Worm (Caenorhabditis elegans) whole organism, L4 larva: ENCODE measurements around the gene efl-3.

ENCODE experiments used
- F26F4.8 ChIP-seq: fragments of 200-800 bp; sonication (Bioruptor generic); conservative IDR thresholded peaks from 2 replicates; pipeline ENCODE4 v1.3.6; 2022; ENCODE audit warnings: missing genetic modification characterization, missing compliant biosample characterization
- F37D6.2 ChIP-seq: sonication (generic microtip); optimal IDR thresholded peaks from 2 replicates; lab custom pipeline; 2016; ENCODE audit warnings: mild to moderate bottlenecking, missing genetic modification characterization, missing compliant biosample characterization
- F44E2.7 ChIP-seq: fragments of 200-800 bp; sonication (Bioruptor generic); IDR thresholded peaks from 2 replicates; pipeline ENCODE4 v2.1.2; 2022; ENCODE audit warnings: missing genetic modification characterization, missing compliant biosample characterization
- F49E8.2 ChIP-seq: sonication (generic microtip); optimal IDR thresholded peaks from 2 replicates; lab custom pipeline; 2016; ENCODE audit warnings: missing compliant biosample characterization, mild to moderate bottlenecking, missing genetic modification characterization, borderline replicate concordance
- ceh-82 ChIP-seq: sonication (generic microtip); optimal IDR thresholded peaks from 2 replicates; lab custom pipeline; 2017; ENCODE audit warnings: missing biosample characterization, missing genetic modification characterization
- ces-1 ChIP-seq: fragments of 150-350 bp; sonication (generic microtip); optimal IDR thresholded peaks from 4 replicates; lab custom pipeline; 2014; ENCODE audit warnings: missing biosample characterization, missing genetic modification reagents, missing genetic modification characterization
- daf-12 ChIP-seq: fragments of 150-350 bp; optimal IDR thresholded peaks from 2 replicates; lab custom pipeline; 2014; ENCODE audit warnings: missing biosample characterization, missing genetic modification reagents, missing genetic modification characterization
- dpl-1 ChIP-seq: fragments of 150-350 bp; optimal IDR thresholded peaks from 2 replicates; lab custom pipeline; 2014; ENCODE audit warnings: missing biosample characterization, missing genetic modification reagents, missing genetic modification characterization
- fos-1 ChIP-seq: fragments of 150-350 bp; optimal IDR thresholded peaks from 2 replicates; lab custom pipeline; 2014; ENCODE audit warnings: missing biosample characterization, missing genetic modification characterization
- jun-1 ChIP-seq: fragments of 150-350 bp; optimal IDR thresholded peaks from 2 replicates; lab custom pipeline; 2014; ENCODE audit warnings: missing biosample characterization, missing genetic modification reagents, missing genetic modification characterization
- nhr-76 ChIP-seq: fragments of 150-350 bp; optimal IDR thresholded peaks from 2 replicates; lab custom pipeline; 2014; ENCODE audit warnings: missing biosample characterization, missing genetic modification characterization
- pha-4 ChIP-seq, 2 experiments: fragments of 150-350 bp in 1 of 2; fragments of 200-800 bp in 1 of 2; sonication (Bioruptor generic) in 1 of 2; IDR thresholded peaks in 1 of 2; optimal IDR thresholded peaks in 1 of 2; 2 replicates each; pipeline versions ENCODE4 v1.3.6 to Lab custom; 2014 to 2022; ENCODE audit warnings: missing genetic modification characterization in 2 of 2, missing genetic modification reagents in 2 of 2, missing biosample characterization in 1 of 2, missing compliant biosample characterization in 1 of 2

DNA sequence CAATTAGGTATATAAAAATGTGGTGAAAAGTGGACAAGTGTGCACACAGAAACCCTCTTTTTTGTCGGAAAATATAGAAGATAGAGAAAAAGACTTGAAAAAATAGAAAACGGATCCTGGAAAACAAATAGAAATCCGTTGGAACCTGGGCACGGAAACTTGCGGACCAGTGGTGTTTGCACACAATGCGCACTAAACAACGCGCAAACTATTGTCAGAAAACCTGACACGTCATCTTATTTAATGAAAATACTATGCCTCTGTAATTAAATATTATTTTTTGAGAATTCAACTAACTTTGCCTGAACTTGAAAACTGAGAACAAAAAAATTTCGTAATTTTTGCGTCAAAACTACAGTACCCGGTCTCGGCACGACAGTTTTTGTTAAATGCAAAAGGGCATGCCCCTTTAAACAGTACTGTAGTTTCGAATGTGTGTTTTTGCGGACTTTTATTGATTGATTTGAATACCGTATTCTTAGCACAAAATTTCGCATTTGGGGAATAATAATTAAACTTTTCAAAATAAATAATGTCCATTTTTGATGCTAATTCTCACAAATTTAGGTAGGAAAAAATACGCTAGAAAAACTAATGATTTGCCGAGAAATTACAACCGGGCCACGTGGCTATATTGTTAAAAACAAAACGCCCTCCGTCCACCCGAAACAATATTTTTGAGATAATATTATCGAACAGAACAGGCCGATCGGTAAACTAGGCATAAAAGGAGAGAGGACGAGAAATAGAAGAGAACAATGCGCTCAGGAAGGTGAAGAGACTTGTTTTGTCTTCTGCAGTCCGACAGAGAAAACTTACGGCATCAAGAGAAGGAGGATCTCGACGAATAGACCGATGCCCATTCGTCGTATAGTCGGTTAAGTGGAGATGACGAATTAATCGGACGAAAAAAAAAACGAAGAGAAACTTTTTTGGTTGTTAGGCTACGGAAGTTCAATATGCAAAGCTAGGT is 16.8 kb downstream of the efl-3 start:
- TF ChIP-seq daf-12 (tag; lab: Kevin White, UChicago), result no peak
- TF ChIP-seq jun-1 (tag; lab: Kevin White, UChicago), result no peak
- no peak for TF ChIP-seq F37D6.2
- no peak for TF ChIP-seq pha-4 (GFP tag; IDR thresholded peaks at IDR 0.05; lab: Robert Waterston, UW)
- TF ChIP-seq pha-4 (tag; optimal IDR thresholded peaks at IDR 0.05; lab: Kevin White, UChicago), result no peak
- no peak for TF ChIP-seq F44E2.7
- peak; percentile 52 for TF ChIP-seq F49E8.2 (tag; lab: Kevin White, UChicago)
- no peak for TF ChIP-seq ceh-82 (tag; lab: Kevin White, UChicago)
- peak; percentile 24 for TF ChIP-seq dpl-1
- TF ChIP-seq ces-1 (GFP tag; lab: Kevin White, UChicago), result no peak
- no peak for TF ChIP-seq fos-1
- no peak for TF ChIP-seq F26F4.8 (GFP tag; lab: Robert Waterston, UW)
- no peak for TF ChIP-seq nhr-76
